Worm (Caenorhabditis elegans) whole organism, L4 larva: ENCODE data around the gene mltn-9.
A peak's percentile ranks its signal among the peaks of the same experiment; 100 is the strongest.

Source experiments
- D1046.2 ChIP-seq: fragments of 200-800 bp; sonication (Bioruptor generic); IDR thresholded peaks from 2 replicates; pipeline ENCODE4 v1.3.6; 2022; ENCODE audit warnings: missing genetic modification characterization, missing compliant biosample characterization
- F37D6.2 ChIP-seq: sonication (generic microtip); optimal IDR thresholded peaks from 2 replicates; lab custom pipeline; 2016; ENCODE audit warnings: mild to moderate bottlenecking, missing genetic modification characterization, missing compliant biosample characterization
- F49E8.2 ChIP-seq: sonication (generic microtip); optimal IDR thresholded peaks from 2 replicates; lab custom pipeline; 2016; ENCODE audit warnings: missing compliant biosample characterization, mild to moderate bottlenecking, missing genetic modification characterization, borderline replicate concordance
- R02D3.7 ChIP-seq: fragments of 150-350 bp; sonication (generic microtip); optimal IDR thresholded peaks from 3 replicates; lab custom pipeline; 2014; ENCODE audit warnings: missing biosample characterization, missing genetic modification characterization
- T26A8.4 ChIP-seq: fragments of 200-800 bp; sonication (Bioruptor generic); IDR thresholded peaks from 2 replicates; pipeline ENCODE4 v1.3.6; 2022; ENCODE audit warnings: missing genetic modification characterization, missing compliant biosample characterization
- ZK546.5 ChIP-seq, 2 experiments: sonication (generic microtip); optimal IDR thresholded peaks; 2 replicates each; lab custom pipeline; 2017; ENCODE audit warnings: missing biosample characterization in 2 of 2, missing genetic modification characterization in 2 of 2
- aha-1 ChIP-seq: fragments of 150-350 bp; peaks from one replicate; lab custom pipeline; 2014; ENCODE audit warnings: missing biosample characterization, missing genetic modification characterization
- ama-1 ChIP-seq: fragments of 150-350 bp; optimal IDR thresholded peaks from 2 replicates; lab custom pipeline; 2014; ENCODE audit warnings: inconsistent platforms, mixed read lengths
- attf-4 ChIP-seq: sonication (generic microtip); optimal IDR thresholded peaks from 3 replicates; lab custom pipeline; 2017; ENCODE audit warnings: missing biosample characterization, missing genetic modification characterization
- ceh-32 ChIP-seq: sonication (generic microtip); optimal IDR thresholded peaks from 2 replicates; lab custom pipeline; 2016; ENCODE audit warnings: mild to moderate bottlenecking, missing genetic modification characterization, missing compliant biosample characterization; ENCODE audit not compliant: poor library complexity
- ceh-82 ChIP-seq: sonication (generic microtip); optimal IDR thresholded peaks from 2 replicates; lab custom pipeline; 2017; ENCODE audit warnings: missing biosample characterization, missing genetic modification characterization
- cey-2 ChIP-seq: sonication (generic microtip); optimal IDR thresholded peaks from 3 replicates; lab custom pipeline; 2017; ENCODE audit warnings: missing genetic modification characterization, mild to moderate bottlenecking, missing compliant biosample characterization, antibody characterized with exemption, borderline replicate concordance; ENCODE audit not compliant: insufficient read depth
- ctbp-1 ChIP-seq: fragments of 200-800 bp; sonication (Bioruptor generic); IDR thresholded peaks from 2 replicates; pipeline ENCODE4 v1.3.6; 2022; ENCODE audit warnings: missing genetic modification reagents, missing genetic modification characterization, missing compliant biosample characterization
- daf-12 ChIP-seq: fragments of 150-350 bp; optimal IDR thresholded peaks from 2 replicates; lab custom pipeline; 2014; ENCODE audit warnings: missing biosample characterization, missing genetic modification reagents, missing genetic modification characterization
- egl-27 ChIP-seq: sonication (generic microtip); optimal IDR thresholded peaks from 3 replicates; lab custom pipeline; 2017; ENCODE audit warnings: missing biosample characterization, missing genetic modification reagents, missing genetic modification characterization
- egl-43 ChIP-seq: fragments of 200-800 bp; sonication (Bioruptor generic); IDR thresholded peaks from 2 replicates; pipeline ENCODE4 v1.3.6; 2022; ENCODE audit warnings: missing genetic modification reagents, missing genetic modification characterization, missing compliant biosample characterization
- fkh-10 ChIP-seq: fragments of 150-350 bp; optimal IDR thresholded peaks from 2 replicates; lab custom pipeline; 2014; ENCODE audit warnings: missing biosample characterization, missing genetic modification reagents, missing genetic modification characterization
- fos-1 ChIP-seq: fragments of 150-350 bp; optimal IDR thresholded peaks from 2 replicates; lab custom pipeline; 2014; ENCODE audit warnings: missing biosample characterization, missing genetic modification characterization
- hif-1 ChIP-seq, 2 experiments: sonication (generic microtip); optimal IDR thresholded peaks; 2 replicates each; lab custom pipeline; 2016 to 2017; ENCODE audit warnings: missing compliant biosample characterization in 2 of 2, missing genetic modification characterization in 2 of 2, missing genetic modification reagents in 2 of 2, missing genotype in 2 of 2, mild to moderate bottlenecking in 1 of 2
- hlh-11 ChIP-seq: fragments of 200-800 bp; sonication (Bioruptor generic); optimal IDR thresholded peaks from 2 replicates; lab custom pipeline; 2018; ENCODE audit warnings: mild to moderate bottlenecking, missing genetic modification characterization, missing compliant biosample characterization
- hmg-1.1 ChIP-seq: fragments of 200-800 bp; sonication (Bioruptor generic); IDR thresholded peaks from 2 replicates; pipeline ENCODE4 v1.3.6; 2022; ENCODE audit warnings: missing genetic modification reagents, missing genetic modification characterization, missing compliant biosample characterization
- lin-15B ChIP-seq: fragments of 150-350 bp; sonication (generic microtip); optimal IDR thresholded peaks from 3 replicates; lab custom pipeline; 2014; ENCODE audit warnings: missing biosample characterization, missing genetic modification characterization
- lin-29 ChIP-seq: fragments of 200-800 bp; sonication (Bioruptor generic); IDR thresholded peaks from 2 replicates; pipeline ENCODE4 v1.3.6; 2022; ENCODE audit warnings: missing genetic modification reagents, missing genetic modification characterization, missing compliant biosample characterization
- lin-38 ChIP-seq: fragments of 200-800 bp; sonication (Bioruptor generic); IDR thresholded peaks from 2 replicates; pipeline ENCODE4 v1.3.6; 2022; ENCODE audit warnings: missing genetic modification reagents, missing genetic modification characterization, missing compliant biosample characterization
- lir-3 ChIP-seq: sonication (generic microtip); optimal IDR thresholded peaks from 2 replicates; lab custom pipeline; 2016; ENCODE audit warnings: mild to moderate bottlenecking, missing genetic modification characterization, missing compliant biosample characterization
- lsy-2 ChIP-seq, 2 experiments: fragments of 150-350 bp in 1 of 2; sonication (generic microtip) in 1 of 2; optimal IDR thresholded peaks; 2 replicates each; lab custom pipeline; 2014 to 2017; ENCODE audit warnings: missing biosample characterization in 2 of 2, missing genetic modification characterization in 2 of 2
- madf-5 ChIP-seq, 2 experiments: fragments of 200-800 bp; sonication (Bioruptor generic); IDR thresholded peaks; 2 replicates each; pipeline ENCODE4 v1.3.6; 2022; ENCODE audit warnings: missing compliant biosample characterization in 2 of 2, missing genetic modification characterization in 2 of 2
- madf-9 ChIP-seq: fragments of 200-800 bp; sonication (Bioruptor generic); conservative IDR thresholded peaks from 2 replicates; pipeline ENCODE4 v1.3.6; 2022; ENCODE audit warnings: missing genetic modification reagents, missing genetic modification characterization, missing compliant biosample characterization
- mxl-3 ChIP-seq: fragments of 200-800 bp; sonication (Bioruptor generic); optimal IDR thresholded peaks from 2 replicates; lab custom pipeline; 2018; ENCODE audit warnings: mild to moderate bottlenecking, missing genetic modification characterization, missing compliant biosample characterization
- nhr-10 ChIP-seq: fragments of 150-350 bp; optimal IDR thresholded peaks from 2 replicates; lab custom pipeline; 2014; ENCODE audit warnings: missing biosample characterization, missing genetic modification characterization
- nhr-102 ChIP-seq: sonication (generic microtip); optimal IDR thresholded peaks from 2 replicates; lab custom pipeline; 2016; ENCODE audit warnings: mild to moderate bottlenecking, missing genetic modification characterization, moderate library complexity, missing compliant biosample characterization
- nhr-111 ChIP-seq: fragments of 200-800 bp; sonication (Bioruptor generic); optimal IDR thresholded peaks from 2 replicates; lab custom pipeline; 2018; ENCODE audit warnings: mild to moderate bottlenecking, missing genetic modification characterization, missing compliant biosample characterization
- nhr-237 ChIP-seq: sonication (generic microtip); optimal IDR thresholded peaks from 2 replicates; lab custom pipeline; 2017; ENCODE audit warnings: missing biosample characterization, missing genetic modification characterization
- nhr-41 ChIP-seq: fragments of 200-800 bp; sonication (Bioruptor generic); IDR thresholded peaks from 2 replicates; pipeline ENCODE4 v1.3.6; 2022; ENCODE audit warnings: missing genetic modification reagents, missing genetic modification characterization, missing compliant biosample characterization
- nhr-76 ChIP-seq: fragments of 150-350 bp; optimal IDR thresholded peaks from 2 replicates; lab custom pipeline; 2014; ENCODE audit warnings: missing biosample characterization, missing genetic modification characterization
- nhr-77 ChIP-seq: fragments of 150-350 bp; optimal IDR thresholded peaks from 2 replicates; lab custom pipeline; 2014; ENCODE audit warnings: missing biosample characterization, missing genetic modification characterization
- rbr-2 ChIP-seq: sonication (generic microtip); optimal IDR thresholded peaks from 2 replicates; lab custom pipeline; 2016; ENCODE audit warnings: missing genotype, missing genetic modification characterization, missing compliant biosample characterization
- set-16 ChIP-seq: fragments of 200-800 bp; sonication (Bioruptor generic); IDR thresholded peaks from 2 replicates; pipeline ENCODE4 v1.3.6; 2022; ENCODE audit warnings: missing genetic modification reagents, missing genetic modification characterization, missing compliant biosample characterization
- snpc-1.2 ChIP-seq: fragments of 200-800 bp; sonication (Bioruptor generic); IDR thresholded peaks from 2 replicates; pipeline ENCODE4 v1.3.6; 2022; ENCODE audit warnings: missing genetic modification reagents, missing genetic modification characterization, missing compliant biosample characterization
- unc-130 ChIP-seq: sonication (generic microtip); optimal IDR thresholded peaks from 2 replicates; lab custom pipeline; 2016; ENCODE audit warnings: missing genetic modification reagents, missing genetic modification characterization, missing compliant biosample characterization
- unc-62 ChIP-seq, 3 experiments: fragments of 150-350 bp in 1 of 3; sonication (generic microtip); optimal IDR thresholded peaks in 2 of 3; peaks in 1 of 3; 1 replicate in 1 of 3; 2 replicates in 2 of 3; lab custom pipeline; 2014 to 2017; ENCODE audit warnings: missing biosample characterization in 3 of 3, missing genetic modification characterization in 3 of 3, missing genetic modification reagents in 3 of 3, missing genotype in 1 of 3
- zfp-3 ChIP-seq: fragments of 200-800 bp; sonication (Bioruptor generic); conservative IDR thresholded peaks from 2 replicates; pipeline ENCODE4 v1.3.6; 2022; ENCODE audit warnings: missing genetic modification reagents, missing genetic modification characterization, missing compliant biosample characterization
- zip-2 ChIP-seq: fragments of 150-350 bp; optimal IDR thresholded peaks from 2 replicates; lab custom pipeline; 2014; ENCODE audit warnings: missing biosample characterization, missing genetic modification characterization

The mltn-9 gene

ce11 chrII:14569322-14569721 is 46.5 kb upstream of the mltn-9 start (continued):
- TF ChIP-seq lin-38 = no peak
- TF ChIP-seq set-16 (GFP tag; lab: Robert Waterston, UW) = peak; percentile 84
- TF ChIP-seq ceh-32 = no peak
- TF ChIP-seq egl-43 (GFP tag; lab: Robert Waterston, UW) = peak; percentile 63; the same call in 1 of the 2 replicates
- no peak for TF ChIP-seq nhr-237 (tag; lab: Kevin White, UChicago)
- no peak for TF ChIP-seq madf-9 (GFP tag; lab: Robert Waterston, UW)

ce11 chrII:14570541-14571160 is 45.2 kb upstream of the mltn-9 start:
- TF ChIP-seq ctbp-1 (GFP tag; lab: Robert Waterston, UW) (no peak), fkh-10 (GFP tag; lab: Kevin White, UChicago) (no peak), hmg-1.1 (GFP tag; lab: Robert Waterston, UW) (no peak), aha-1 (peak; percentile 70), ceh-82 (tag; lab: Kevin White, UChicago) (no peak), egl-27 (no peak), cey-2 (tag; lab: Kevin White, UChicago) (no peak), egl-43 (GFP tag; lab: Robert Waterston, UW) (0 out of 2 replicates have a peak, but pooled peaks have one; percentile 11), ama-1 (lab: Kevin White, UChicago) (no peak), nhr-10 (tag; lab: Kevin White, UChicago) (no peak), hlh-11 (tag; lab: Kevin White, UChicago) (no peak), snpc-1.2 (GFP tag; lab: Robert Waterston, UW) (no peak), R02D3.7 (tag; lab: Kevin White, UChicago) (no peak), unc-62 (GFP tag; optimal IDR thresholded peaks at IDR 0.05 in 1 of 2; lab: Kevin White, UChicago) (peak in 1 of 2 experiments; percentile 86), unc-62 (tag; optimal IDR thresholded peaks at IDR 0.05; lab: Kevin White, UChicago) (no peak), attf-4 (no peak), madf-5 (GFP tag; IDR thresholded peaks at IDR 0.05; lab: Robert Waterston, UW) (peak; percentile 35 to 73; a peak in 2 of 4 replicates), unc-130 (GFP tag; lab: Kevin White, UChicago) (no peak), zfp-3 (no peak), lir-3 (no peak), nhr-102 (tag; lab: Kevin White, UChicago) (no peak), nhr-77 (tag; lab: Kevin White, UChicago) (no peak), rbr-2 (tag; lab: Kevin White, UChicago) (no peak), lin-29 (GFP tag; lab: Robert Waterston, UW) (no peak), nhr-237 (tag; lab: Kevin White, UChicago) (no peak), nhr-111 (GFP tag; lab: Kevin White, UChicago) (no peak)
- TF ChIP-seq, all 104 proteins: peak for 4

ce11 chrII:14573315-14573714 is 42.5 kb upstream of the mltn-9 start, which contains the start of gene madf-5:
Gene madf-5 (plus strand): TSS chrII:14573615.
- no peak for TF ChIP-seq nhr-76 (tag; lab: Kevin White, UChicago)
- no peak for TF ChIP-seq madf-9 (GFP tag; lab: Robert Waterston, UW)
- no peak for TF ChIP-seq egl-27
- TF ChIP-seq aha-1 = no peak
- no peak for TF ChIP-seq hmg-1.1 (GFP tag; lab: Robert Waterston, UW)
- TF ChIP-seq F37D6.2 = no peak

ce11 chrII:14574790-14575189 is 41.0 kb upstream of the mltn-9 start:
- TF ChIP-seq daf-12 (tag; lab: Kevin White, UChicago) (no peak), ZK546.5 (tag; optimal IDR thresholded peaks at IDR 0.05; lab: Kevin White, UChicago) (no peak), T26A8.4 (0 out of 2 replicates have a peak, but pooled peaks have one; percentile 16), F49E8.2 (tag; lab: Kevin White, UChicago) (no peak), attf-4 (no peak), fos-1 (no peak), lir-3 (no peak), D1046.2 (GFP tag; lab: Robert Waterston, UW) (no peak), nhr-111 (GFP tag; lab: Kevin White, UChicago) (no peak), mxl-3 (no peak), lin-15B (tag; lab: Kevin White, UChicago) (no peak), madf-5 (GFP tag; IDR thresholded peaks at IDR 0.05; lab: Robert Waterston, UW) (0 out of 4 replicates have a peak, but pooled peaks of 1 of the 2 experiments have one; percentile 64), ceh-32 (no peak), lsy-2 (tag; optimal IDR thresholded peaks at IDR 0.05; lab: Kevin White, UChicago) (no peak), snpc-1.2 (GFP tag; lab: Robert Waterston, UW) (no peak), hmg-1.1 (GFP tag; lab: Robert Waterston, UW) (no peak), set-16 (GFP tag; lab: Robert Waterston, UW) (peak; percentile 73), nhr-10 (tag; lab: Kevin White, UChicago) (no peak), nhr-41 (GFP tag; lab: Robert Waterston, UW) (no peak), zip-2 (tag; lab: Kevin White, UChicago) (no peak), hif-1 (tag; optimal IDR thresholded peaks at IDR 0.05; lab: Kevin White, UChicago) (no peak)
